Worm (Caenorhabditis elegans): ENCODE data around the gene F38H12.5.
A peak's percentile ranks its signal among the peaks of the same experiment; 100 is the strongest.

The F38H12.5 gene

ce11 chrV:4041853-4042424 lies 40.9 kb downstream of the F38H12.5 start, which contains the start of the genes C49G7.10 and irg-2 (continued):
- TF ChIP-seq lin-35 (GFP tag; optimal IDR thresholded peaks at IDR 0.05) (no peak), ztf-3 (GFP tag; optimal IDR thresholded peaks at IDR 0.05) (no peak), cebp-1 (GFP tag; IDR thresholded peaks at IDR 0.05) (peak; percentile 98), cebp-1 (tag; optimal IDR thresholded peaks at IDR 0.05) (peak; percentile 100)

ce11 chrV:4038557-4038956 lies 44.3 kb downstream of the F38H12.5 start:
- TF ChIP-seq cebp-1 (GFP tag; IDR thresholded peaks at IDR 0.05): no peak
- TF ChIP-seq cebp-1 (tag; optimal IDR thresholded peaks at IDR 0.05): peak; percentile 91
- TF ChIP-seq dox-1 (GFP tag; IDR thresholded peaks at IDR 0.05): no peak

- no peak for TF ChIP-seq tlf-1 (GFP tag; optimal IDR thresholded peaks at IDR 0.05)
- no peak for TF ChIP-seq ceh-91 (GFP tag; IDR thresholded peaks at IDR 0.05)
- TF ChIP-seq cebp-2 (GFP tag; IDR thresholded peaks at IDR 0.05): no peak
- TF ChIP-seq F55B11.4 (tag; optimal IDR thresholded peaks at IDR 0.05; ENCODE audit: borderline replicate concordance, insufficient read depth): no peak
Measured at ce11 chrV:4038110-4038509, 44.7 kb downstream of the F38H12.5 start, which contains the start of gene C49G7.12. Gene C49G7.12 (plus strand): TSS chrV:4038410.

- TF ChIP-seq B0336.3 (GFP tag; IDR thresholded peaks at IDR 0.05): no peak
- no peak for TF ChIP-seq C17E4.6 (GFP tag; IDR thresholded peaks at IDR 0.05)
- TF ChIP-seq Y79H2A.3 (GFP tag; conservative IDR thresholded peaks at IDR 0.05): no peak
- no peak for TF ChIP-seq nhr-90 (tag; optimal IDR thresholded peaks at IDR 0.05)
- no peak for TF ChIP-seq F49E8.2 (tag; optimal IDR thresholded peaks at IDR 0.05; ENCODE audit: insufficient read depth)
- TF ChIP-seq F39B2.1 (GFP tag; IDR thresholded peaks at IDR 0.05): no peak
- TF ChIP-seq ceh-79 (tag; optimal IDR thresholded peaks at IDR 0.05): no peak
- TF ChIP-seq ztf-3 (GFP tag; optimal IDR thresholded peaks at IDR 0.05): no peak
- TF ChIP-seq sea-2 (GFP tag; IDR thresholded peaks at IDR 0.05): no peak
- TF ChIP-seq bed-1 (GFP tag; IDR thresholded peaks at IDR 0.05): no peak
- TF ChIP-seq dpl-1 (GFP tag; optimal IDR thresholded peaks at IDR 0.05): no peak
- no peak for TF ChIP-seq Y67H2A.10 (GFP tag; conservative IDR thresholded peaks at IDR 0.05)
- no peak for TF ChIP-seq ceh-27 (GFP tag; optimal IDR thresholded peaks at IDR 0.05)
- no peak for TF ChIP-seq snpc-3.4 (tag; optimal IDR thresholded peaks at IDR 0.05)
- no peak for TF ChIP-seq F37B4.10 (GFP tag; IDR thresholded peaks at IDR 0.05)
- TF ChIP-seq sdz-38 (tag; optimal IDR thresholded peaks at IDR 0.05): no peak
- TF ChIP-seq aptf-2 (GFP tag; conservative IDR thresholded peaks at IDR 0.05): no peak
- TF ChIP-seq xnd-1 (tag; optimal IDR thresholded peaks at IDR 0.05): no peak
- TF ChIP-seq ets-4 (GFP tag; optimal IDR thresholded peaks at IDR 0.05): no peak
Measured at ce11 chrV:4035811-4036210, 47.0 kb downstream of the F38H12.5 start, which contains the start of gene C49G7.13. Gene C49G7.13 (plus strand): TSS chrV:4036111.

ce11 chrV:4034303-4034702 lies 48.5 kb downstream of the F38H12.5 start, which contains the start of gene C49G7.7:
Gene C49G7.7 (plus strand): TSS chrV:4034476.
- TF ChIP-seq attf-3 (GFP tag; conservative IDR thresholded peaks at IDR 0.05) (no peak), cebp-1 (GFP tag; IDR thresholded peaks at IDR 0.05) (peak; percentile 19; the same call in 1 of the 2 replicates), cebp-1 (tag; optimal IDR thresholded peaks at IDR 0.05) (peak; percentile 87)

- TF ChIP-seq ztf-3 (GFP tag; optimal IDR thresholded peaks at IDR 0.05): no peak
- TF ChIP-seq hsf-1 (GFP tag; IDR thresholded peaks at IDR 0.05): no peak
- no peak for TF ChIP-seq pbrm-1 (GFP tag; IDR thresholded peaks at IDR 0.05)
- TF ChIP-seq snpc-1.1 (tag; optimal IDR thresholded peaks at IDR 0.05; ENCODE audit: insufficient read depth): no peak
- no peak for TF ChIP-seq dox-1 (GFP tag; IDR thresholded peaks at IDR 0.05)
- no peak for TF ChIP-seq tbx-9 (tag; optimal IDR thresholded peaks at IDR 0.05; ENCODE audit: borderline replicate concordance)
- TF ChIP-seq lin-26 (GFP tag; IDR thresholded peaks at IDR 0.05): no peak
- no peak for TF ChIP-seq snpc-1.3 (tag; optimal IDR thresholded peaks at IDR 0.05; ENCODE audit: insufficient read depth)
- no peak for TF ChIP-seq zim-3 (tag; optimal IDR thresholded peaks at IDR 0.05)
- no peak for TF ChIP-seq dpff-1 (tag; optimal IDR thresholded peaks at IDR 0.05)
- TF ChIP-seq B0019.2 (GFP tag; conservative IDR thresholded peaks at IDR 0.05): no peak
- no peak for TF ChIP-seq F22D6.2 (tag; optimal IDR thresholded peaks at IDR 0.05)
- no peak for TF ChIP-seq T07F8.4 (tag; optimal IDR thresholded peaks at IDR 0.05)
Measured at ce11 chrV:4031319-4031718, 51.5 kb downstream of the F38H12.5 start, which contains the start of gene cyp-35A4. Gene cyp-35A4 (plus strand): TSS chrV:4031619.
